Worm (Caenorhabditis elegans): ENCODE results near the gene sru-42.

The sru-42 gene

DNA sequence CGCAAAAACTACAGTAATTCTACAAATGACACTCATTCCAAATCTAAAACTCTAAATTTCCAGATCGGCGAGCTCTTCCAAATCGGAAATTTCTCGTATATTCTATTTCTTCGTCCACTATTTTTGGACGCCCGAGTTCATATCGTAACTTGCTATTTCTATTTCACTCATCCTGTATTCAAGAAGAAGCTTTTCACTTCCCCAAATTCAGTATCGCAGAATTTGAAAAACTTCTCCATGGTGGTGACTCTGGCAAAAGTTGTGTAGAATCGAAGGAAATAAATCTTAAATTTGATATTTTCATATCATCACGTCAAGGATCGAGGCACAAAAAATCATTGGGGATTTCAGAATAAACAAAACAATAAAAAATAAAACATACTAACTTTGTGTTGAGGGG is 1.9 kb downstream of the sru-42 start (continued):
- TF ChIP-seq unc-39 (tag; optimal IDR thresholded peaks at IDR 0.05) = no peak

DNA sequence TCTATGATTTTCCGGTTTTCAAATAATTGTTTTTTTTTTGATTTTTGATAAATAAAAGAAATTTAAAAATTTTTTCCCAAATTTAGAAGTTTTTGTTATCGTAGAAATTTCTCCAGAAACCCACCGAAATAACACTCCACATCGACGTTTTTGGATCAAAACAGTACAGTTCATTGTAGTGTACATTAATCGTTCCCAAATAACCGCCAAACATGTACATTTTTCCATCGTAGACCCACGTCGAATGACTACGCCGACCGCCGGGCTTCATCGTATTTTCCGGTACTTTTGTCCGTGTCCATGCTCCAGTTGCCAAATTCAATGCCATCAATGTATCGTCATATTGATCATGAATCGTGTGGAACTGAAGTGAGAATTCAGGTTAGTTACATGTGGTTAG is 3.9 kb downstream of the sru-42 start, which contains the start of gene F53E4.2:
Gene F53E4.2 (plus strand): TSS at position 301 of the 400 bp plus-strand sequence.
- TF ChIP-seq F10B5.3 (tag; optimal IDR thresholded peaks at IDR 0.05) (no peak), D1046.2 (GFP tag; IDR thresholded peaks at IDR 0.05) (0 out of 2 replicates have a peak, but pooled peaks have one; percentile 16), lsy-2 (tag; optimal IDR thresholded peaks at IDR 0.05) (no peak)

DNA sequence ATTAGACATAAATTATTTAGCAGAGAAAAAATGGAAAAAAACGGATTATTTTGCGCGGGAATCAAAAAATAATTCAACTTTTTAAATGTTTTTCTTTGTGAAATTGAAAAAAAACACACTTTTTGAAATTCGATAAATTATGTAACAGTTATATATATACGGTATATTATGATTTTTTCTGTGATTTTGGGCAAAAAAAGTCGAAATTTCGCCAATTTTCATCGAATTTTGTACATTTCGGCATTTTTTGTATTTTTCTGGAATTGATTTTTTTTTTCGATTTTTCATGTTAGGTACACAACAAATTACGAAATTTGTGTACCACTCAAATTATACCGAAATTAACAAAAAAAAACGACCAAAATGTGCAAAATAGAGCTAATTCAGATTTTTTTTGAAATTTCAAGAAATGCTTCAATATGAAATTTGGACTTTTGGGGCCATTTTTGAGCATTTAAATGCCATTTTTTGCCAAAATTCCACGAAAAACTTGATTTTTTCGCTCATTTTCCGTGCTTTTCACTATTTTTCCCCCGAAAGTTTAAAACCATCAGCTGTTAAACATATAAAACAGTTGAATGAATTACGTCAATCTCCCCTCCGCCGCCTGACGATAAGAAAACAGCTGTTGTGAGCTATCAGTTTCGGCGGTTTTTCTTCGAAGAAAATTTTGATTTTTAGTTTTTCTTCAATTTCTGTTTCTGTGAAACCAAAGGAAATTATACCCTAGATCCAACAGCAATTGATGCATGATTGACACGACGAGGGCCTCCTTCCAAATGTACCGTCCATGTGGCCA is 8.2 kb downstream of the sru-42 start:
- TF ChIP-seq fkh-10 (GFP tag; optimal IDR thresholded peaks at IDR 0.05) (no peak), nhr-11 (tag; optimal IDR thresholded peaks at IDR 0.05) (peak; percentile 4), aha-1 (tag) (peak; percentile 98), lir-3 (tag; optimal IDR thresholded peaks at IDR 0.05) (no peak), spr-3 (GFP tag; optimal IDR thresholded peaks at IDR 0.05) (no peak), mep-1 (tag; optimal IDR thresholded peaks at IDR 0.05) (no peak), nhr-10 (tag; optimal IDR thresholded peaks at IDR 0.05) (no peak), daf-19 (GFP tag; conservative IDR thresholded peaks at IDR 0.05) (no peak), zfp-3 (GFP tag; conservative IDR thresholded peaks at IDR 0.05) (no peak), daf-12 (tag; optimal IDR thresholded peaks at IDR 0.05) (no peak), mdl-1 (tag; optimal IDR thresholded peaks at IDR 0.05) (no peak), pha-4 (GFP tag; IDR thresholded peaks at IDR 0.05) (no peak), pha-4 (tag; optimal IDR thresholded peaks at IDR 0.05) (no peak), nhr-25 (tag; optimal IDR thresholded peaks at IDR 0.05; ENCODE audit: borderline replicate concordance, insufficient read depth) (no peak), lim-7 (GFP tag; IDR thresholded peaks at IDR 0.05) (no peak), hlh-11 (tag; optimal IDR thresholded peaks at IDR 0.05) (peak; percentile 49), dmd-6 (GFP tag; IDR thresholded peaks at IDR 0.05) (peak; percentile 49), dmd-8 (GFP tag; IDR thresholded peaks at IDR 0.05) (no peak), madf-5 (GFP tag; IDR thresholded peaks at IDR 0.05) (no peak)

DNA sequence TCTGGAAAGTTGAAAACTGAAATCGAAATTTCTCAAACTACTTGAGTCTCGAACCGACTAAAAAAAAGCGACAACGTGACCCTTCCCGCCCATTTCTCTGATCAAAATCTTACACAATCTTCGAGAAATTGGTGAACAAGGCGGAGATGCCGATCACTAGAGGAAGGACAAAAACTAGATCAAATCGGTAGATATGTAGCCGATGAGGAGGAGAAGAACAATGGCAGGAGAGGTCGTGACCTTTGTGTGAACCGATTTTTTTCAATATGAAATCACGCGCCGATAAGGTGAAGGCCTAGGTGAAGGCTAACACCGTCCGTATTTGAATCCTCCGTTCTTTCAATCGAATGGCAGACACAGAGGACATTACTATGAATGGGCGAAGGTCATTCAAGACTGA is 10.7 kb downstream of the sru-42 start:
- TF ChIP-seq hlh-30 (tag; optimal IDR thresholded peaks at IDR 0.05; ENCODE audit: insufficient read depth) = peak; percentile 55
- TF ChIP-seq dmd-9 (GFP tag; IDR thresholded peaks at IDR 0.05) = no peak
- 0 out of 2 replicates have a peak, but pooled peaks have one; percentile 6 for TF ChIP-seq nhr-41 (GFP tag; IDR thresholded peaks at IDR 0.05)
- TF ChIP-seq unc-62 (GFP tag; optimal IDR thresholded peaks at IDR 0.05 in 1 of 2) = peak in 1 of 2 experiments; percentile 97
- TF ChIP-seq unc-62 (tag; optimal IDR thresholded peaks at IDR 0.05) = no peak
- TF ChIP-seq vab-7 (GFP tag; IDR thresholded peaks at IDR 0.05) = no peak
- peak; percentile 10 for TF ChIP-seq hlh-11 (tag; optimal IDR thresholded peaks at IDR 0.05)
- no peak for TF ChIP-seq F49E8.2 (tag; optimal IDR thresholded peaks at IDR 0.05; ENCODE audit: borderline replicate concordance)
- peak; percentile 44 for TF ChIP-seq mep-1 (tag; optimal IDR thresholded peaks at IDR 0.05)
- TF ChIP-seq Y5F2A.4 (GFP tag; optimal IDR thresholded peaks at IDR 0.05) = no peak
- TF ChIP-seq Y75B8A.6 (GFP tag; IDR thresholded peaks at IDR 0.05) = no peak
- TF ChIP-seq nhr-28 (tag; optimal IDR thresholded peaks at IDR 0.05) = peak; percentile 20
- TF ChIP-seq ztf-11 (tag; optimal IDR thresholded peaks at IDR 0.05) = no peak
- TF ChIP-seq nhr-25 (tag; optimal IDR thresholded peaks at IDR 0.05; ENCODE audit: borderline replicate concordance, insufficient read depth) = peak; percentile 94
- TF ChIP-seq tra-1 (GFP tag; IDR thresholded peaks at IDR 0.05) = 0 out of 2 replicates have a peak, but pooled peaks have one; percentile 7
